Worm (Caenorhabditis elegans) whole organism, L3 larva: Measurements from ENCODE around the gene srv-4.

Source experiments
- R02D3.7 ChIP-seq: fragments of 150-350 bp; optimal IDR thresholded peaks from 2 replicates; lab custom pipeline; 2014; ENCODE audit warnings: missing biosample characterization, missing genetic modification characterization
- ZK546.5 ChIP-seq: sonication (generic microtip); optimal IDR thresholded peaks from 2 replicates; lab custom pipeline; 2017; ENCODE audit warnings: missing biosample characterization, missing genetic modification characterization
- ama-1 ChIP-seq: fragments of 150-350 bp; optimal IDR thresholded peaks from 2 replicates; lab custom pipeline; 2018
- ceh-16 ChIP-seq: sonication (generic microtip); optimal IDR thresholded peaks from 2 replicates; lab custom pipeline; 2017; ENCODE audit warnings: missing biosample characterization, missing genetic modification characterization
- ceh-28 ChIP-seq: fragments of 150-350 bp; optimal IDR thresholded peaks from 2 replicates; lab custom pipeline; 2014; ENCODE audit warnings: missing biosample characterization, missing genetic modification reagents, missing genetic modification characterization
- egl-27 ChIP-seq: sonication (generic microtip); optimal IDR thresholded peaks from 4 replicates; lab custom pipeline; 2017; ENCODE audit warnings: missing biosample characterization, missing genetic modification reagents, missing genetic modification characterization
- egl-5 ChIP-seq: fragments of 150-350 bp; optimal IDR thresholded peaks from 2 replicates; lab custom pipeline; 2017; ENCODE audit warnings: missing biosample characterization, missing genetic modification reagents, missing genetic modification characterization, inconsistent platforms
- elt-1 ChIP-seq: fragments of 150-350 bp; optimal IDR thresholded peaks from 2 replicates; lab custom pipeline; 2014; ENCODE audit warnings: missing biosample characterization, missing genetic modification characterization
- elt-2 ChIP-seq: sonication (generic microtip); optimal IDR thresholded peaks from 2 replicates; lab custom pipeline; 2016; ENCODE audit warnings: missing genetic modification reagents, mild to moderate bottlenecking, missing genetic modification characterization, missing compliant biosample characterization
- elt-3 ChIP-seq, 3 experiments: fragments of 150-350 bp in 1 of 3; sonication (generic microtip) in 2 of 3; optimal IDR thresholded peaks; 2 replicates in 2 of 3; 4 replicates in 1 of 3; lab custom pipeline; 2014 to 2017; ENCODE audit warnings: missing biosample characterization in 3 of 3, missing genetic modification characterization in 3 of 3
- eor-1 ChIP-seq, 2 experiments: fragments of 150-350 bp; optimal IDR thresholded peaks; 2 replicates each; lab custom pipeline; 2014 to 2018; ENCODE audit warnings: missing biosample characterization in 2 of 2, missing genetic modification characterization in 2 of 2
- fkh-10 ChIP-seq: sonication (generic microtip); optimal IDR thresholded peaks from 2 replicates; lab custom pipeline; 2017; ENCODE audit warnings: missing biosample characterization, missing genetic modification reagents, missing genetic modification characterization
- fos-1 ChIP-seq: fragments of 150-350 bp; optimal IDR thresholded peaks from 2 replicates; lab custom pipeline; 2014; ENCODE audit warnings: missing biosample characterization, missing genetic modification characterization
- jun-1 ChIP-seq: fragments of 150-350 bp; optimal IDR thresholded peaks from 2 replicates; lab custom pipeline; 2014; ENCODE audit warnings: missing biosample characterization, missing genetic modification reagents, missing genetic modification characterization
- lin-39 ChIP-seq: fragments of 150-350 bp; optimal IDR thresholded peaks from 2 replicates; lab custom pipeline; 2018; ENCODE audit warnings: missing biosample characterization, missing genetic modification reagents, missing genetic modification characterization
- lsy-12 ChIP-seq: sonication (generic microtip); optimal IDR thresholded peaks from 2 replicates; lab custom pipeline; 2016; ENCODE audit warnings: mild to moderate bottlenecking, missing genetic modification characterization, missing compliant biosample characterization
- mdl-1 ChIP-seq: fragments of 150-350 bp; optimal IDR thresholded peaks from 2 replicates; lab custom pipeline; 2014; ENCODE audit warnings: missing biosample characterization, missing genetic modification characterization
- mml-1 ChIP-seq: fragments of 150-350 bp; sonication (generic microtip); optimal IDR thresholded peaks from 3 replicates; lab custom pipeline; 2014; ENCODE audit warnings: missing biosample characterization, missing genetic modification characterization
- nfya-1 ChIP-seq: sonication (generic microtip); optimal IDR thresholded peaks from 2 replicates; lab custom pipeline; 2017; ENCODE audit warnings: missing genetic modification characterization, mild to moderate bottlenecking, missing compliant biosample characterization, antibody characterized with exemption, moderate library complexity; ENCODE audit not compliant: insufficient read depth
- nhr-11 ChIP-seq: fragments of 150-350 bp; optimal IDR thresholded peaks from 2 replicates; lab custom pipeline; 2014; ENCODE audit warnings: missing biosample characterization, missing genetic modification characterization
- nhr-12 ChIP-seq: fragments of 150-350 bp; optimal IDR thresholded peaks from 2 replicates; lab custom pipeline; 2014; ENCODE audit warnings: missing biosample characterization, missing genetic modification characterization
- nhr-23 ChIP-seq: fragments of 150-350 bp; optimal IDR thresholded peaks from 2 replicates; lab custom pipeline; 2014; ENCODE audit warnings: missing biosample characterization, missing genetic modification reagents, missing genetic modification characterization
- nhr-237 ChIP-seq: fragments of 150-350 bp; optimal IDR thresholded peaks from 2 replicates; lab custom pipeline; 2014; ENCODE audit warnings: missing biosample characterization, missing genetic modification characterization
- nhr-25 ChIP-seq: sonication (generic microtip); optimal IDR thresholded peaks from 2 replicates; lab custom pipeline; 2017; ENCODE audit warnings: missing biosample characterization, missing genetic modification characterization
- nhr-28 ChIP-seq: fragments of 150-350 bp; optimal IDR thresholded peaks from 2 replicates; lab custom pipeline; 2014; ENCODE audit warnings: missing biosample characterization, missing genetic modification characterization
- nhr-43 ChIP-seq: sonication (generic microtip); optimal IDR thresholded peaks from 2 replicates; lab custom pipeline; 2016; ENCODE audit warnings: mild to moderate bottlenecking, missing genetic modification characterization, missing compliant biosample characterization; ENCODE audit not compliant: poor library complexity, severe bottlenecking
- nhr-67 ChIP-seq: fragments of 150-350 bp; optimal IDR thresholded peaks from 2 replicates; lab custom pipeline; 2014; ENCODE audit warnings: missing biosample characterization, missing genetic modification characterization
- nhr-76 ChIP-seq: fragments of 150-350 bp; sonication (generic microtip); optimal IDR thresholded peaks from 5 replicates; lab custom pipeline; 2014; ENCODE audit warnings: missing biosample characterization, missing genetic modification characterization
- nhr-77 ChIP-seq: fragments of 150-350 bp; optimal IDR thresholded peaks from 2 replicates; lab custom pipeline; 2014; ENCODE audit warnings: missing biosample characterization, missing genetic modification characterization
- pha-4 ChIP-seq: fragments of 150-350 bp; optimal IDR thresholded peaks from 2 replicates; lab custom pipeline; 2014; ENCODE audit warnings: missing biosample characterization, missing genetic modification reagents, missing genetic modification characterization
- pqm-1 ChIP-seq: fragments of 150-350 bp; optimal IDR thresholded peaks from 2 replicates; lab custom pipeline; 2017; ENCODE audit warnings: missing biosample characterization, missing genetic modification characterization, inconsistent platforms
- sea-2 ChIP-seq: fragments of 150-350 bp; sonication (generic microtip); optimal IDR thresholded peaks from 4 replicates; lab custom pipeline; 2014; ENCODE audit warnings: missing biosample characterization, missing genetic modification reagents, missing genetic modification characterization
- skn-1 ChIP-seq: fragments of 150-350 bp; optimal IDR thresholded peaks from 2 replicates; lab custom pipeline; 2014; ENCODE audit warnings: missing biosample characterization, missing genetic modification characterization
- tbx-2 ChIP-seq: sonication (generic microtip); optimal IDR thresholded peaks from 2 replicates; lab custom pipeline; 2016; ENCODE audit warnings: mild to moderate bottlenecking, missing genetic modification characterization, missing compliant biosample characterization
- zag-1 ChIP-seq: fragments of 150-350 bp; optimal IDR thresholded peaks from 2 replicates; lab custom pipeline; 2014; ENCODE audit warnings: missing biosample characterization, missing genetic modification characterization
- ztf-11 ChIP-seq: fragments of 150-350 bp; optimal IDR thresholded peaks from 2 replicates; lab custom pipeline; 2014; ENCODE audit warnings: missing biosample characterization, missing genetic modification characterization

Gene srv-4

DNA sequence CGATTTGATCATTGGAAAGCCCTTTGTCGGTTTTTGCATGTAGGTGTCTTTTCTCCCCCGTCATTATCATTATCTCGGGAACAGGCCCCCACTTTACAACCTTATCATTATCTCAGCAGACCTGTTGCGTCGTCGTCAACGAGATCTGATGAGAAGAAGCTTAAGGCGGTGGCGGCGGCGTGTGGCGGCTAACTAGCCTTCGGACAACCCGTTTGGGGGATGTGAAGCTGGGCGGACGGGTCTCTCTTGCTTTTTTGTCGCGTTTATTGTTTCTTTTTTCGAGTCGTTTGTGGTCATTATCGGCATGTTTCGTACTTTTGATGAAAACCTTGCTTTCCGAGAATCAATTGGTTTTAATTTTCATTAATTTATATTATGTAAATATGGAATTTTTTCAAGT lies 11.8 kb upstream of the srv-4 start:
- TF ChIP-seq ztf-11 (tag; lab: Kevin White, UChicago) (no peak), lsy-12 (tag; lab: Kevin White, UChicago) (no peak), nhr-76 (tag; lab: Kevin White, UChicago) (no peak), jun-1 (tag; lab: Kevin White, UChicago) (no peak), nhr-11 (tag; lab: Kevin White, UChicago) (no peak), elt-3 (tag; optimal IDR thresholded peaks at IDR 0.05; lab: Kevin White, UChicago) (no peak), nhr-43 (tag; lab: Kevin White, UChicago) (peak; percentile 57), egl-27 (tag; lab: Kevin White, UChicago) (no peak), nfya-1 (tag; lab: Kevin White, UChicago) (no peak), egl-5 (tag; lab: Kevin White, UChicago) (no peak), sea-2 (GFP tag; lab: Kevin White, UChicago) (no peak), nhr-67 (tag; lab: Kevin White, UChicago) (no peak), nhr-237 (tag; lab: Kevin White, UChicago) (no peak), lin-39 (no peak), pha-4 (no peak), eor-1 (tag; optimal IDR thresholded peaks at IDR 0.05; lab: Kevin White, UChicago) (no peak), elt-2 (tag; lab: Kevin White, UChicago) (no peak), ZK546.5 (tag; lab: Kevin White, UChicago) (no peak), tbx-2 (tag; lab: Kevin White, UChicago) (no peak), ceh-16 (tag; lab: Kevin White, UChicago) (no peak), fkh-10 (GFP tag; lab: Kevin White, UChicago) (no peak), mdl-1 (tag; lab: Kevin White, UChicago) (no peak), nhr-25 (tag; lab: Kevin White, UChicago) (peak; percentile 54), pqm-1 (no peak), nhr-23 (peak; percentile 19), mml-1 (tag; lab: Kevin White, UChicago) (no peak)
- TF ChIP-seq, all 47 proteins: peak for 3

DNA sequence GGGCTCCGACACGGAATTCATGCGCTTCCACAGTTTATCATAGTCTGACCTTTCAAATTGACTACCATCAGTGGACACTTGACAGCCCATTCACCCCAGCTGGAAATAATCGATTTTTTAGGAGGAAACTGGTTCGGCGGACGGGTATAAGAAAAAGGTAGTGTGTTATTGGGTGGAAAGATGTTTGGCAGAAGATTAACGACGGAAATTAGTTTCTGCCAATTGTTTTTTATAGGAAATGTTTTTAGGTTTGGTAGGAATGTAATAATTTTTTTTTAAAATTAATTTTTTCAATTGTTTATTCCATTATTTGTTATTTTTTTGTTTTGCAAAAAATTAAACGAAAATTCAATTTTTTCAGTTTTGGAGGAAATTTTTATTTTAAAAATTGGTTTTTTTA lies 10.8 kb upstream of the srv-4 start, which contains the start of gene F15E6.9:
F15E6.9 (minus strand) TSS at position 101 of the 400 bp plus-strand sequence.
- no peak for TF ChIP-seq ZK546.5 (tag; lab: Kevin White, UChicago)
- TF ChIP-seq nhr-76 (tag; lab: Kevin White, UChicago), result no peak
- TF ChIP-seq nhr-28 (tag; lab: Kevin White, UChicago), result no peak
- no peak for TF ChIP-seq fkh-10 (GFP tag; lab: Kevin White, UChicago)
- no peak for TF ChIP-seq zag-1
- no peak for TF ChIP-seq nhr-12
- TF ChIP-seq skn-1, result no peak
- TF ChIP-seq eor-1 (tag; optimal IDR thresholded peaks at IDR 0.05; lab: Kevin White, UChicago), result no peak
- no peak for TF ChIP-seq sea-2 (GFP tag; lab: Kevin White, UChicago)
- no peak for TF ChIP-seq nhr-237 (tag; lab: Kevin White, UChicago)
- TF ChIP-seq nhr-25 (tag; lab: Kevin White, UChicago), result no peak
- no peak for TF ChIP-seq lin-39
- TF ChIP-seq R02D3.7 (tag; lab: Kevin White, UChicago), result no peak
- TF ChIP-seq, all 47 proteins: peak for 0

DNA sequence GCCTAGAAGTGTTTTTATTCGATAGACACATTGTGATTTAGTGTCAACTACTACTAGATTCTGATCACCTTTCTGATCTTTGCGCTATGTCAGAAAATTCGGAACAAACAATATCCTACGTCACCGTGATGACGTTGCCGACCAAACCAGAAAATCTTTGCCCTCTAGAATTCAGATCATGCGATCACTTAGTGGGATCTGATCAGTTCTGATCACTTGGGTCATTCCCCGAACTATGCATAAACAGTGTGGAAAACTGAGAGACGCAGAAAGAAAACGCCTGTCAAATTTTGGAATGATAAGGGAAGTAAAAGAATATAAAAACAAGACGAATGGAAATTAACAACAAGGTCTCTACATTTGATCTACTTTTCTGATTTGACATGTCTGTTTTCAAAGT lies 6.3 kb upstream of the srv-4 start, which contains the start of gene F15E6.3:
F15E6.3 (plus strand) TSS at position 344 of the 400 bp plus-strand sequence.
- TF ChIP-seq ama-1, result no peak
- TF ChIP-seq nhr-43 (tag; lab: Kevin White, UChicago), result peak; percentile 76
- TF ChIP-seq ZK546.5 (tag; lab: Kevin White, UChicago), result no peak
- TF ChIP-seq elt-3 (tag; optimal IDR thresholded peaks at IDR 0.05; lab: Kevin White, UChicago), result peak in 1 of 3 experiments; percentile 36
- no peak for TF ChIP-seq nhr-76 (tag; lab: Kevin White, UChicago)
- no peak for TF ChIP-seq lsy-12 (tag; lab: Kevin White, UChicago)
- no peak for TF ChIP-seq fos-1 (tag; lab: Kevin White, UChicago)
- TF ChIP-seq ceh-28 (tag; lab: Kevin White, UChicago), result peak; percentile 32
- TF ChIP-seq skn-1, result no peak
- no peak for TF ChIP-seq nhr-77
- TF ChIP-seq nhr-25 (tag; lab: Kevin White, UChicago), result peak; percentile 60
- TF ChIP-seq nhr-23, result peak; percentile 89
- no peak for TF ChIP-seq elt-1 (tag; lab: Kevin White, UChicago)
- no peak for TF ChIP-seq ztf-11 (tag; lab: Kevin White, UChicago)
- no peak for TF ChIP-seq nhr-11 (tag; lab: Kevin White, UChicago)
- TF ChIP-seq egl-27 (tag; lab: Kevin White, UChicago), result no peak
